Fruit fly (Drosophila melanogaster) whole organism, wandering third instar larva: ENCODE data around the gene Spn31A.

Experiments
- Abd-B ChIP-seq: fragments of >200 bp; optimal IDR thresholded peaks from 2 replicates; lab custom pipeline; 2017; ENCODE audit warnings: missing biosample characterization, missing genetic modification characterization
- CG32264 ChIP-seq: fragments of 200-800 bp; sonication (Bioruptor generic); optimal IDR thresholded peaks from 2 replicates; lab custom pipeline; 2016; ENCODE audit warnings: missing biosample characterization, missing genetic modification characterization
- CG9705 ChIP-seq: fragments of 200-800 bp; sonication (Bioruptor generic); optimal IDR thresholded peaks from 2 replicates; lab custom pipeline; 2018; ENCODE audit warnings: missing biosample characterization, mild to moderate bottlenecking, missing genetic modification characterization
- CrebA ChIP-seq: fragments of 200-800 bp; sonication (Bioruptor generic); optimal IDR thresholded peaks from 2 replicates; lab custom pipeline; 2016; ENCODE audit warnings: missing biosample characterization, mild to moderate bottlenecking, missing genetic modification characterization, borderline replicate concordance
- Dfd ChIP-seq: fragments of >200 bp; optimal IDR thresholded peaks from 2 replicates; lab custom pipeline; 2017; ENCODE audit warnings: missing biosample characterization, missing genetic modification characterization
- Dif ChIP-seq: fragments of 200-275, 200-300 bp; sonication (Bioruptor generic); optimal IDR thresholded peaks from 2 replicates; lab custom pipeline; 2018; ENCODE audit warnings: missing biosample characterization, missing genetic modification characterization; ENCODE audit not compliant: partially characterized antibody
- GATAd ChIP-seq: sonication (Bioruptor generic); optimal IDR thresholded peaks from 2 replicates; lab custom pipeline; 2016; ENCODE audit warnings: missing biosample characterization, missing genetic modification characterization
- HLH106 ChIP-seq: fragments of 200-800 bp; optimal IDR thresholded peaks from 3 replicates; lab custom pipeline; 2019; ENCODE audit warnings: missing biosample characterization, mild to moderate bottlenecking, missing genetic modification characterization, moderate library complexity
- Hnf4 ChIP-seq: fragments of 200-800 bp; sonication (Bioruptor generic); optimal IDR thresholded peaks from 2 replicates; lab custom pipeline; 2016; ENCODE audit warnings: missing biosample characterization, mild to moderate bottlenecking, missing genetic modification characterization
- Hr78 ChIP-seq: fragments of >200 bp; optimal IDR thresholded peaks from 2 replicates; lab custom pipeline; 2017; ENCODE audit warnings: missing biosample characterization, missing genetic modification characterization
- Hr83 ChIP-seq: fragments of 200-300 bp; sonication (Bioruptor generic); optimal IDR thresholded peaks from 2 replicates; lab custom pipeline; 2016; ENCODE audit warnings: missing biosample characterization, mild to moderate bottlenecking, missing genetic modification characterization, moderate library complexity; ENCODE audit not compliant: poor library complexity, severe bottlenecking
- Jra ChIP-seq: sonication (Bioruptor generic); optimal IDR thresholded peaks from 2 replicates; lab custom pipeline; 2016; ENCODE audit warnings: missing biosample characterization, missing genetic modification characterization
- Mio ChIP-seq: sonication (Bioruptor generic); optimal IDR thresholded peaks from 2 replicates; lab custom pipeline; 2016; ENCODE audit warnings: missing biosample characterization, missing genetic modification characterization
- Myc ChIP-seq: fragments of >200 bp; optimal IDR thresholded peaks from 2 replicates; lab custom pipeline; 2017
- N ChIP-seq: fragments of >200 bp; optimal IDR thresholded peaks from 2 replicates; lab custom pipeline; 2018; ENCODE audit warnings: missing biosample characterization, missing external identifiers, missing genetic modification characterization
- OdsH ChIP-seq: fragments of 200-800 bp; sonication (Bioruptor generic); optimal IDR thresholded peaks from 2 replicates; lab custom pipeline; 2016; ENCODE audit warnings: missing biosample characterization, mild to moderate bottlenecking, missing genetic modification characterization
- Rel ChIP-seq, 2 experiments: fragments of 200-800 bp; sonication (Bioruptor generic) in 1 of 2; optimal IDR thresholded peaks; 2 replicates in 1 of 2; 3 replicates in 1 of 2; lab custom pipeline; 2016 to 2019; ENCODE audit warnings: mild to moderate bottlenecking in 2 of 2, missing biosample characterization in 2 of 2, missing genetic modification characterization in 2 of 2, moderate library complexity in 1 of 2
- Sp1 ChIP-seq: fragments of 200-800 bp; sonication (Bioruptor generic); optimal IDR thresholded peaks from 3 replicates; lab custom pipeline; 2019; ENCODE audit warnings: missing biosample characterization, mild to moderate bottlenecking, missing genetic modification characterization, moderate library complexity
- Vsx2 ChIP-seq: fragments of 200-300, 225-300 bp; sonication (Bioruptor generic); optimal IDR thresholded peaks from 2 replicates; lab custom pipeline; 2018; ENCODE audit warnings: missing biosample characterization, missing genetic modification characterization; ENCODE audit not compliant: partially characterized antibody
- br ChIP-seq: fragments of 200-800 bp; sonication (Bioruptor generic); optimal IDR thresholded peaks from 2 replicates; lab custom pipeline; 2016; ENCODE audit warnings: missing biosample characterization, missing genetic modification characterization
- brk ChIP-seq: fragments of 200-800 bp; sonication (Bioruptor generic); optimal IDR thresholded peaks from 2 replicates; lab custom pipeline; 2016; ENCODE audit warnings: missing biosample characterization, mild to moderate bottlenecking, missing genetic modification characterization
- dl ChIP-seq, 2 experiments: fragments of 175-275, 200-275 bp in 1 of 2; fragments of 200-275 bp in 1 of 2; sonication (Bioruptor generic); optimal IDR thresholded peaks; lab custom pipeline; 2018; ENCODE audit warnings: mild to moderate bottlenecking in 2 of 2, missing biosample characterization in 2 of 2, missing genetic modification characterization in 2 of 2, moderate library complexity in 2 of 2; ENCODE audit not compliant: partially characterized antibody in 2 of 2, insufficient read depth in 1 of 2
- dmrt93B ChIP-seq: fragments of 200-800 bp; sonication (Bioruptor generic); optimal IDR thresholded peaks from 2 replicates; lab custom pipeline; 2018; ENCODE audit warnings: missing biosample characterization, mild to moderate bottlenecking, missing genetic modification characterization
- dsf ChIP-seq: sonication (Bioruptor generic); optimal IDR thresholded peaks from 2 replicates; lab custom pipeline; 2016; ENCODE audit warnings: missing biosample characterization, missing genetic modification characterization, borderline replicate concordance
- ey ChIP-seq: fragments of 200-800 bp; sonication (Bioruptor generic); optimal IDR thresholded peaks from 2 replicates; lab custom pipeline; 2016; ENCODE audit warnings: missing biosample characterization, missing genetic modification characterization
- foxo ChIP-seq, 2 experiments: fragments of 200-800 bp; sonication (Bioruptor generic); optimal IDR thresholded peaks; 2 replicates in 1 of 2; 3 replicates in 1 of 2; lab custom pipeline; 2016 to 2017; ENCODE audit warnings: missing biosample characterization in 2 of 2, missing genetic modification characterization in 2 of 2
- fru ChIP-seq: fragments of 200-800 bp; sonication (Bioruptor generic); optimal IDR thresholded peaks from 3 replicates; lab custom pipeline; 2016; ENCODE audit warnings: missing biosample characterization, mild to moderate bottlenecking, missing genetic modification characterization
- h ChIP-seq: fragments of 200-800 bp; sonication (Bioruptor generic); optimal IDR thresholded peaks from 3 replicates; lab custom pipeline; 2016; ENCODE audit warnings: missing biosample characterization, mild to moderate bottlenecking, missing genetic modification characterization
- jim ChIP-seq: fragments of 175-275, 200-325 bp; sonication (Bioruptor generic); optimal IDR thresholded peaks from 2 replicates; lab custom pipeline; 2016; ENCODE audit warnings: missing biosample characterization, mild to moderate bottlenecking, missing genetic modification characterization
- lola ChIP-seq: fragments of >200 bp; optimal IDR thresholded peaks from 2 replicates; lab custom pipeline; 2017; ENCODE audit warnings: missing biosample characterization, missing genetic modification characterization
- pan ChIP-seq: fragments of >200 bp; optimal IDR thresholded peaks from 2 replicates; lab custom pipeline; 2017
- psq ChIP-seq: fragments of 200-800 bp; sonication (Bioruptor generic); optimal IDR thresholded peaks from 3 replicates; lab custom pipeline; 2017; ENCODE audit warnings: missing biosample characterization, mild to moderate bottlenecking, missing genetic modification characterization, moderate library complexity
- rgr ChIP-seq: fragments of 200-800 bp; sonication (Bioruptor generic); optimal IDR thresholded peaks from 3 replicates; lab custom pipeline; 2016; ENCODE audit warnings: missing biosample characterization, mild to moderate bottlenecking, missing genetic modification characterization
- sage ChIP-seq: fragments of 200-800 bp; sonication (Bioruptor generic); optimal IDR thresholded peaks from 2 replicates; lab custom pipeline; 2016; ENCODE audit warnings: missing biosample characterization, mild to moderate bottlenecking, missing genetic modification characterization
- sv ChIP-seq: fragments of 200-800 bp; sonication (Bioruptor generic); optimal IDR thresholded peaks from 3 replicates; lab custom pipeline; 2016; ENCODE audit warnings: missing biosample characterization, missing genetic modification characterization
- tai ChIP-seq: sonication (Bioruptor generic); optimal IDR thresholded peaks from 2 replicates; lab custom pipeline; 2016; ENCODE audit warnings: missing biosample characterization, missing genetic modification characterization
- usp ChIP-seq: fragments of >200 bp; optimal IDR thresholded peaks from 2 replicates; lab custom pipeline; 2017; ENCODE audit warnings: missing biosample characterization, missing genetic modification characterization
- woc ChIP-seq: sonication (Bioruptor generic); optimal IDR thresholded peaks from 2 replicates; lab custom pipeline; 2016; ENCODE audit warnings: missing biosample characterization, mild to moderate bottlenecking, missing genetic modification characterization

The Spn31A gene

DNA sequence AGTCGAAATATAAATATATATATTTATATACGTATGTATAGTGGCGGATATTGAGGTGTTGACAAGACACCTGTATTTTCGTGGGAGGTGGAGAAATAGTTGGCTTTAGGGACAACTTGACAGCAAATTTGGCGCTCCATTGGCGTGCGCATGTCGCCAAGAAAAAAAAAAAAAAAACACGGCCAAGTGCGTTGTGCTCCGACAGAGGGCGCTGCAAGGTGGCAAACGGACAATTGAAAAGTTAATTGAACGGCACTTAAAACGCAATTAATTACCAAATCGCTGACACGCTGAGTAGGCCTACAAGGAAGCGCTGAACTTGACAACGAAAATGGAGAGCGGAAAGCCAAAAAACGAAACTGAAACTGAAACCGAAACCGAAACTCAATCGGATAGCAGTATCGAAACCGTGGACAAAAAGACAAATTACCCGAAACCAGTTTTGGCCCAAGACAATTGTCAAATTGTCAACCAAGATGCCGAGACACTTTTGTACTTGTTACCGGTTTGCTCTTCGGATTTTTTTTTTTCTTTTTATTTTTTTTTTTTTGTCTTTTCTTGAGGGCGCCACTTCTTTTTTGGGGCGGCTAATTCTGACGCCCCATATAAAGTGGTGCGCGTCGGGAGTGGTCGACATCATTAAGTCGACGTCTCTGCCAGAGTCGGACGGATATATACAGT lies 6.9 kb upstream of the Spn31A start, which contains the start of gene Cpr31A:
Gene Cpr31A, plus strand, starts transcription at position 631 of the 681 bp plus-strand sequence.
- TF ChIP-seq pan (lab: Kevin White, UChicago) (no peak), CrebA (GFP tag; lab: Kevin White, UChicago) (no peak), CG9705 (GFP tag; lab: Kevin White, UChicago) (no peak), lola (no peak), ey (GFP tag; lab: Kevin White, UChicago) (no peak), Myc (lab: Kevin White, UChicago) (no peak), foxo (GFP tag; optimal IDR thresholded peaks at IDR 0.05; lab: Kevin White, UChicago) (no peak), dsf (GFP tag; lab: Kevin White, UChicago) (no peak), Sp1 (GFP tag; lab: Kevin White, UChicago) (no peak), br (GFP tag; lab: Kevin White, UChicago) (no peak), Rel (GFP tag; optimal IDR thresholded peaks at IDR 0.05; lab: Kevin White, UChicago) (no peak), Rel (tag; optimal IDR thresholded peaks at IDR 0.05; lab: Kevin White, UChicago) (no peak), woc (GFP tag; lab: Kevin White, UChicago) (no peak), GATAd (GFP tag; lab: Kevin White, UChicago) (no peak)

DNA sequence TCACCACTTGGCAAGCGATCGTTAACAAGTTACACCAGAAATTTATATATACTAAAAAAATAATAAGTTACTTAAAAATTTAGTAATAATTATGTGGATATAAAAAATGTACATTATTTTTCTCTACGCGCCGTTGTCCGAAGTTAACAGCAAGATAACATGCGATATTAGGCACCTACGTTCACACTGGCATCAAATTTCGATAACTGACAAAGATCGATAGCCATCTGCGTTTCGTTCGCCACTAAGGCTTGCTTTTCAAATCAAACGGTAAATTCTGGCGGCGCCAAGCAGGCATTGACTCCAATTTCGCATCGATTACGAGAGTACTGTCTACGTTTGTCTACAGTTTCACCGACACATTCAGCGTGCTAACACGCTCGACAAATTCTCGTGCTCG lies 3.9 kb upstream of the Spn31A start, which contains the start of gene Pen:
Gene Pen, plus strand, starts transcription at position 196 of the 400 bp plus-strand sequence.
- TF ChIP-seq br (GFP tag; lab: Kevin White, UChicago) (no peak), dmrt93B (no peak), Rel (GFP tag; optimal IDR thresholded peaks at IDR 0.05; lab: Kevin White, UChicago) (no peak), Rel (tag; optimal IDR thresholded peaks at IDR 0.05; lab: Kevin White, UChicago) (no peak), rgr (GFP tag; lab: Kevin White, UChicago) (no peak), OdsH (GFP tag; lab: Kevin White, UChicago) (no peak), Jra (GFP tag; lab: Kevin White, UChicago) (no peak), sv (no peak), ey (GFP tag; lab: Kevin White, UChicago) (no peak), Dfd (GFP tag; lab: Kevin White, UChicago) (no peak), dsf (GFP tag; lab: Kevin White, UChicago) (no peak), lola (no peak), CG32264 (GFP tag; lab: Kevin White, UChicago) (no peak), CG9705 (GFP tag; lab: Kevin White, UChicago) (no peak), CrebA (GFP tag; lab: Kevin White, UChicago) (no peak), h (no peak), Hr83 (GFP tag; lab: Kevin White, UChicago) (no peak), brk (GFP tag; lab: Kevin White, UChicago) (no peak)

DNA sequence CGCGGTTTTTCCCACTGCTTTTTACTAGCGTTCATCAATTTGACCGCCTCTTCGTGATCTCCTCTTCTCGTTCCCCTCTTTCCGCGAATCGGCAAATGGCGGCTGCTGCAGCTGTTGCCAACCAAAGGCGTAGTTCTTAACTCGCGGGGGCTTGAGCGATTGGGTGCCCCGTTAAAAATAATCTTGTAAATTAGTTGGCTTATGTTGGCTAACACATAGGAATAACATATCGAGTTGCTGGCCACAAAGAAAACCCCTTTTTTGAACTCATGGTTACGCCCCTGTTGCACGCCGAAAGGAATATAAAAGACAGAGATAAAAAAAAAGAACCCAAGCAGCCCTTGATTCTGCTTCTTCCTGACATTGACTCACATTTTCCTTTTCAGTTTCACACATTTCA lies 3.4 kb upstream of the Spn31A start:
- peak; percentile 93 for TF ChIP-seq Hr83 (GFP tag; lab: Kevin White, UChicago)
- TF ChIP-seq h: peak; percentile 96
- TF ChIP-seq rgr (GFP tag; lab: Kevin White, UChicago): peak; percentile 96
- TF ChIP-seq Jra (GFP tag; lab: Kevin White, UChicago): peak; percentile 87
- peak; percentile 96 for TF ChIP-seq br (GFP tag; lab: Kevin White, UChicago)
- no peak for TF ChIP-seq lola
- TF ChIP-seq Rel (GFP tag; optimal IDR thresholded peaks at IDR 0.05; lab: Kevin White, UChicago): peak; percentile 61
- peak; percentile 83 for TF ChIP-seq Rel (tag; optimal IDR thresholded peaks at IDR 0.05; lab: Kevin White, UChicago)
- no peak for TF ChIP-seq Hr78 (GFP tag; lab: Kevin White, UChicago)
- TF ChIP-seq Myc (lab: Kevin White, UChicago): no peak
- TF ChIP-seq OdsH (GFP tag; lab: Kevin White, UChicago): peak; percentile 95
- peak; percentile 38 for TF ChIP-seq jim (GFP tag; lab: Kevin White, UChicago)
- no peak for TF ChIP-seq usp (GFP tag; lab: Kevin White, UChicago)
- peak; percentile 85 for TF ChIP-seq dsf (GFP tag; lab: Kevin White, UChicago)
- peak; percentile 96 for TF ChIP-seq psq
- TF ChIP-seq N (GFP tag; lab: Kevin White, UChicago): no peak
- peak; percentile 79 to 97 for TF ChIP-seq foxo (GFP tag; optimal IDR thresholded peaks at IDR 0.05; lab: Kevin White, UChicago)
- peak; percentile 92 for TF ChIP-seq CG9705 (GFP tag; lab: Kevin White, UChicago)
- TF ChIP-seq CrebA (GFP tag; lab: Kevin White, UChicago): peak; percentile 83
- TF ChIP-seq woc (GFP tag; lab: Kevin White, UChicago): peak; percentile 91
- TF ChIP-seq Dfd (GFP tag; lab: Kevin White, UChicago): no peak
- peak; percentile 96 for TF ChIP-seq fru (GFP tag; lab: Kevin White, UChicago)
- TF ChIP-seq sv: no peak
- TF ChIP-seq dl (GFP tag; optimal IDR thresholded peaks at IDR 0.05; lab: Kevin White, UChicago; ENCODE audit: insufficient read depth in 1 of 2, partially characterized antibody in 2 of 2): no peak
- peak; percentile 69 for TF ChIP-seq Mio (GFP tag; lab: Kevin White, UChicago)
- TF ChIP-seq tai: peak; percentile 94
- TF ChIP-seq HLH106 (tag; lab: Kevin White, UChicago): peak; percentile 98
- TF ChIP-seq brk (GFP tag; lab: Kevin White, UChicago): peak; percentile 82
- TF ChIP-seq dmrt93B: peak; percentile 95
- peak; percentile 95 for TF ChIP-seq Sp1 (GFP tag; lab: Kevin White, UChicago)
- TF ChIP-seq ey (GFP tag; lab: Kevin White, UChicago): peak; percentile 95
- TF ChIP-seq Vsx2 (GFP tag; lab: Kevin White, UChicago): no peak
- TF ChIP-seq Hnf4: peak; percentile 94
- no peak for TF ChIP-seq pan (lab: Kevin White, UChicago)
- no peak for TF ChIP-seq Abd-B
- peak; percentile 91 for TF ChIP-seq CG32264 (GFP tag; lab: Kevin White, UChicago)
- peak; percentile 95 for TF ChIP-seq sage
- TF ChIP-seq GATAd (GFP tag; lab: Kevin White, UChicago): peak; percentile 77
- no peak for TF ChIP-seq Dif (GFP tag; lab: Kevin White, UChicago)
